Fruit fly (Drosophila melanogaster): ENCODE measurements around the gene Arp6.

- TF ChIP-seq kay (GFP tag; ENCODE audit: borderline replicate concordance) (no peak), pad (GFP tag; optimal IDR thresholded peaks at IDR 0.05) (no peak), Crg-1 (GFP tag; optimal IDR thresholded peaks at IDR 0.05) (no peak), Mnt (GFP tag; optimal IDR thresholded peaks at IDR 0.05) (no peak), CG11617 (GFP tag; optimal IDR thresholded peaks at IDR 0.05) (no peak), CG5204 (GFP tag; optimal IDR thresholded peaks at IDR 0.05) (no peak), toe (GFP tag; optimal IDR thresholded peaks at IDR 0.05) (no peak), CG12768 (GFP tag; optimal IDR thresholded peaks at IDR 0.05) (no peak), ovo (GFP tag; optimal IDR thresholded peaks at IDR 0.05) (no peak), CG1620 (GFP tag; optimal IDR thresholded peaks at IDR 0.05) (no peak), bab1 (GFP tag; optimal IDR thresholded peaks at IDR 0.05) (no peak), cnc (optimal IDR thresholded peaks at IDR 0.05) (no peak)
Observed at dm6 chrX:15709624-15709983, 27.3 kb downstream of the Arp6 start.
